Worm (Caenorhabditis elegans) whole organism, mixed stage, embryonic: ENCODE data around the gene ttr-43.

Experiments
- M03D4.4 ChIP-seq: sonication (generic microtip); optimal IDR thresholded peaks from 2 replicates; lab custom pipeline; 2017; ENCODE audit warnings: mild to moderate bottlenecking, missing genetic modification characterization, missing compliant biosample characterization
- bed-3 ChIP-seq: fragments of 200-800 bp; sonication (Bioruptor generic); optimal IDR thresholded peaks from 3 replicates; lab custom pipeline; 2018; ENCODE audit warnings: mild to moderate bottlenecking, missing genetic modification characterization, moderate library complexity, missing compliant biosample characterization
- blmp-1 ChIP-seq: fragments of 150-350 bp; optimal IDR thresholded peaks from 2 replicates; lab custom pipeline; 2014; ENCODE audit warnings: missing biosample characterization, missing genetic modification characterization
- ceh-39 ChIP-seq: fragments of 150-350 bp; optimal IDR thresholded peaks from 2 replicates; lab custom pipeline; 2014; ENCODE audit warnings: missing biosample characterization, missing genetic modification characterization
- ceh-43 ChIP-seq: fragments of 200-800 bp; sonication (Bioruptor generic); optimal IDR thresholded peaks from 2 replicates; lab custom pipeline; 2018; ENCODE audit warnings: mild to moderate bottlenecking, missing genetic modification characterization, moderate library complexity, missing compliant biosample characterization
- ceh-83 ChIP-seq: fragments of 200-800 bp; sonication (Bioruptor generic); optimal IDR thresholded peaks from 2 replicates; lab custom pipeline; 2018; ENCODE audit warnings: mild to moderate bottlenecking, missing genetic modification characterization, missing compliant biosample characterization
- ces-1 ChIP-seq: fragments of 150-350 bp; optimal IDR thresholded peaks from 2 replicates; lab custom pipeline; 2014; ENCODE audit warnings: missing biosample characterization, missing genetic modification reagents, missing genetic modification characterization
- cnd-1 ChIP-seq: fragments of 200-800 bp; sonication (Bioruptor generic); optimal IDR thresholded peaks from 2 replicates; lab custom pipeline; 2018; ENCODE audit warnings: mild to moderate bottlenecking, missing genetic modification characterization, missing compliant biosample characterization
- drap-1 ChIP-seq: fragments of 200-800 bp; sonication (Bioruptor generic); optimal IDR thresholded peaks from 3 replicates; lab custom pipeline; 2018; ENCODE audit warnings: mild to moderate bottlenecking, missing genetic modification characterization, missing compliant biosample characterization
- elt-1 ChIP-seq: sonication (generic microtip); optimal IDR thresholded peaks from 2 replicates; lab custom pipeline; 2017; ENCODE audit warnings: missing genetic modification characterization, mild to moderate bottlenecking, missing compliant biosample characterization, antibody characterized with exemption, moderate library complexity, borderline replicate concordance; ENCODE audit not compliant: insufficient read depth
- elt-3 ChIP-seq: fragments of 150-350 bp; optimal IDR thresholded peaks from 2 replicates; lab custom pipeline; 2014; ENCODE audit warnings: missing biosample characterization, missing genetic modification characterization
- flh-1 ChIP-seq: fragments of 200-800 bp; sonication (Bioruptor generic); optimal IDR thresholded peaks from 2 replicates; lab custom pipeline; 2018; ENCODE audit warnings: mild to moderate bottlenecking, missing genetic modification characterization, moderate library complexity, missing compliant biosample characterization
- hlh-1 ChIP-seq: fragments of 150-350 bp; optimal IDR thresholded peaks from 2 replicates; lab custom pipeline; 2014; ENCODE audit warnings: missing biosample characterization, missing genetic modification reagents, missing genetic modification characterization
- lin-13 ChIP-seq: fragments of 150-350 bp; optimal IDR thresholded peaks from 2 replicates; lab custom pipeline; 2014; ENCODE audit warnings: missing biosample characterization, missing genetic modification characterization
- lin-32 ChIP-seq: fragments of 200-800 bp; sonication (Bioruptor generic); optimal IDR thresholded peaks from 2 replicates; lab custom pipeline; 2018; ENCODE audit warnings: mild to moderate bottlenecking, missing genetic modification characterization, missing compliant biosample characterization
- lsy-2 ChIP-seq: fragments of 150-350 bp; optimal IDR thresholded peaks from 2 replicates; lab custom pipeline; 2014; ENCODE audit warnings: missing biosample characterization, missing genetic modification characterization
- mab-5 ChIP-seq: fragments of 150-350 bp; optimal IDR thresholded peaks from 2 replicates; lab custom pipeline; 2014; ENCODE audit warnings: missing biosample characterization, missing genetic modification characterization
- mep-1 ChIP-seq: fragments of 150-350 bp; optimal IDR thresholded peaks from 2 replicates; lab custom pipeline; 2017; ENCODE audit warnings: missing biosample characterization, missing genetic modification reagents, missing genetic modification characterization, inconsistent platforms
- mls-2 ChIP-seq: sonication (generic microtip); optimal IDR thresholded peaks from 2 replicates; lab custom pipeline; 2016; ENCODE audit warnings: mild to moderate bottlenecking, missing genetic modification characterization, moderate library complexity, missing compliant biosample characterization
- nhr-12 ChIP-seq: fragments of 150-350 bp; optimal IDR thresholded peaks from 2 replicates; lab custom pipeline; 2014; ENCODE audit warnings: missing biosample characterization, missing genetic modification characterization
- nhr-2 ChIP-seq: fragments of 150-350 bp; optimal IDR thresholded peaks from 2 replicates; lab custom pipeline; 2014; ENCODE audit warnings: missing biosample characterization, missing genetic modification characterization
- nhr-237 ChIP-seq: fragments of 150-350 bp; optimal IDR thresholded peaks from 2 replicates; lab custom pipeline; 2014; ENCODE audit warnings: missing biosample characterization, missing genetic modification characterization
- nhr-28 ChIP-seq: fragments of 150-350 bp; optimal IDR thresholded peaks from 2 replicates; lab custom pipeline; 2014; ENCODE audit warnings: missing biosample characterization, missing genetic modification characterization
- nhr-76 ChIP-seq: sonication (generic microtip); optimal IDR thresholded peaks from 2 replicates; lab custom pipeline; 2017; ENCODE audit warnings: missing biosample characterization, missing genetic modification characterization
- pha-4 ChIP-seq: fragments of 150-350 bp; optimal IDR thresholded peaks from 2 replicates; lab custom pipeline; 2018; ENCODE audit warnings: missing biosample characterization, missing genetic modification reagents, missing genetic modification characterization
- sem-2 ChIP-seq: fragments of 200-800 bp; sonication (Bioruptor generic); optimal IDR thresholded peaks from 2 replicates; lab custom pipeline; 2018; ENCODE audit warnings: mild to moderate bottlenecking, missing genetic modification characterization, missing compliant biosample characterization
- snpc-4 ChIP-seq: fragments of 150-350 bp; optimal IDR thresholded peaks from 2 replicates; lab custom pipeline; 2014; ENCODE audit warnings: missing biosample characterization, missing genetic modification characterization
- sptf-1 ChIP-seq: sonication (generic microtip); optimal IDR thresholded peaks from 2 replicates; lab custom pipeline; 2017; ENCODE audit warnings: mild to moderate bottlenecking, missing genetic modification characterization, moderate library complexity, missing compliant biosample characterization
- tbx-8 ChIP-seq: fragments of 200-800 bp; sonication (Bioruptor generic); optimal IDR thresholded peaks from 2 replicates; lab custom pipeline; 2018; ENCODE audit warnings: mild to moderate bottlenecking, missing genetic modification characterization, moderate library complexity, missing compliant biosample characterization
- unc-120 ChIP-seq: sonication (generic microtip); optimal IDR thresholded peaks from 2 replicates; lab custom pipeline; 2017; ENCODE audit warnings: missing genetic modification characterization, missing compliant biosample characterization; ENCODE audit not compliant: poor library complexity, severe bottlenecking
- unc-39 ChIP-seq: fragments of 150-350 bp; optimal IDR thresholded peaks from 2 replicates; lab custom pipeline; 2014; ENCODE audit warnings: missing biosample characterization, missing genetic modification characterization
- unc-62 ChIP-seq: fragments of 150-350 bp; optimal IDR thresholded peaks from 2 replicates; lab custom pipeline; 2014; ENCODE audit warnings: missing biosample characterization, missing genetic modification reagents, missing genetic modification characterization
- zip-8 ChIP-seq: fragments of 150-350 bp; optimal IDR thresholded peaks from 2 replicates; lab custom pipeline; 2014; ENCODE audit warnings: missing biosample characterization, missing genetic modification characterization
- ztf-11 ChIP-seq: fragments of 150-350 bp; optimal IDR thresholded peaks from 2 replicates; lab custom pipeline; 2014; ENCODE audit warnings: missing biosample characterization, missing genetic modification characterization

The ttr-43 gene

DNA sequence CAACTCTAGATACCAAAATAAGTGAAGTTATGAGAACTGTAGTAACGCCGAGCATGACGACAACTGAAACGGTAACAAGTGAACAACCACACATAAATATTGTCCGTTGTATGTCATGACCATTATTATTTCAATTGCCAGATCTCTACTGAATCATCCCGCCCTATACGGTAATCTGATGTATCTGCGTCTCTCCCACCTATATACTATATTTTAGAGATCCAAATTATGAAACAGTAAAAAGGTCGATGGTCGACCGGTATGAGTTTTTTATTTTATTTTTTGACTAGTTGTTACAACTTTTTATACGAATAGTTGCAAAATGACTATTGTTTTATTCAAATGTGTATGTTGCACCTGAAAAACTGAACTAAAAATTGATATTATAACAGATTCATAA is at the start of gene ttr-43:
ttr-43 (minus strand) TSS at position 101 of the 400 bp plus-strand sequence.
- no peak for TF ChIP-seq mls-2 (tag; lab: Kevin White, UChicago)
- no peak for TF ChIP-seq nhr-28
- TF ChIP-seq drap-1 (GFP tag; lab: Kevin White, UChicago), result no peak
- no peak for TF ChIP-seq hlh-1 (tag; lab: Kevin White, UChicago)
- TF ChIP-seq unc-62, result no peak
- TF ChIP-seq flh-1 (GFP tag; lab: Kevin White, UChicago), result no peak
- TF ChIP-seq lin-32 (GFP tag; lab: Kevin White, UChicago), result no peak
- no peak for TF ChIP-seq nhr-2 (tag; lab: Kevin White, UChicago)
- TF ChIP-seq unc-39 (tag; lab: Kevin White, UChicago), result no peak
- TF ChIP-seq tbx-8, result no peak
- no peak for TF ChIP-seq nhr-12 (tag; lab: Kevin White, UChicago)

DNA sequence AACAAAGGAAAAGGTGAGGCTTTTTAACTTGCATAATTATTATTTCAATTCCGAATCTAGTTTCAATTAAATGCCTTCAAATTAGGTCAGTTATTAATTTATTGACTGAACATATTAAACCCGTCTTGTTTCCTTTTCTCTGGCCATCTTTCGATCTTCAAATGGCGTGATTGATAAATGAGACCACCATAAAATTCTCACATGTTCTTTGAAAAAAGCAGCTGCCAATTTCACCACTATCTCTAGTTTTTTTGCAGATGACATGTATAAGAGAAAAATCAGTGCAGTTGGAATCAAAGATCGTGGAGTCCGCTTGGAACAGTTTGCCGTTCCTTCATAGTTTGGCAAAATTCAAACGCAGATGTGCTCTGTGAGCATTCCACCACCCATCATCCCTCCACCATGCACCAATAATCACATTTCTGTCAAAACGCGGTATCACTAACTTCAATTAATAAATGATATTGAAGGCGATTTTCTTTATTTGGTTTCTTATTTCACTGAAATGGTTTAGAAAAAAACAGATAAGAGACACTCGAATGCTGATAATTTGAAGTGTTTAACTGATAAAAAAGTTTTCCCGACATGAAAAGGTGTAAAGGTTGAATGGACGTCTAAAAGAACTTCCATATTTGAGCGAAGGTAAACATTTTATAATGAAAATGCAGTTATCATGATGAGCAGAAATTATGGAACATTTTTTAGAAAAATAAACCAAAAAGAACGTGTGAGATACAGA is 47.4 kb upstream of the ttr-43 start:
- no peak for TF ChIP-seq cnd-1 (tag; lab: Kevin White, UChicago)
- no peak for TF ChIP-seq tbx-8
- no peak for TF ChIP-seq ces-1 (GFP tag; lab: Kevin White, UChicago)
- no peak for TF ChIP-seq nhr-2 (tag; lab: Kevin White, UChicago)
- TF ChIP-seq M03D4.4 (tag; lab: Kevin White, UChicago), result no peak
- TF ChIP-seq zip-8 (tag; lab: Kevin White, UChicago), result no peak
- TF ChIP-seq nhr-76, result no peak
- no peak for TF ChIP-seq nhr-12 (tag; lab: Kevin White, UChicago)
- TF ChIP-seq nhr-237 (tag; lab: Kevin White, UChicago), result no peak
- no peak for TF ChIP-seq elt-3 (tag; lab: Kevin White, UChicago)
- no peak for TF ChIP-seq drap-1 (GFP tag; lab: Kevin White, UChicago)
- no peak for TF ChIP-seq ztf-11
- no peak for TF ChIP-seq pha-4 (tag; lab: Kevin White, UChicago)
- no peak for TF ChIP-seq unc-39 (tag; lab: Kevin White, UChicago)
- TF ChIP-seq mls-2 (tag; lab: Kevin White, UChicago), result no peak
- TF ChIP-seq mep-1 (tag; lab: Kevin White, UChicago), result no peak
- no peak for TF ChIP-seq lin-13 (tag; lab: Kevin White, UChicago)
- no peak for TF ChIP-seq sem-2 (GFP tag; lab: Kevin White, UChicago)
- no peak for TF ChIP-seq ceh-83
- TF ChIP-seq nhr-28, result no peak
- TF ChIP-seq, all 35 proteins: peak for 0

DNA sequence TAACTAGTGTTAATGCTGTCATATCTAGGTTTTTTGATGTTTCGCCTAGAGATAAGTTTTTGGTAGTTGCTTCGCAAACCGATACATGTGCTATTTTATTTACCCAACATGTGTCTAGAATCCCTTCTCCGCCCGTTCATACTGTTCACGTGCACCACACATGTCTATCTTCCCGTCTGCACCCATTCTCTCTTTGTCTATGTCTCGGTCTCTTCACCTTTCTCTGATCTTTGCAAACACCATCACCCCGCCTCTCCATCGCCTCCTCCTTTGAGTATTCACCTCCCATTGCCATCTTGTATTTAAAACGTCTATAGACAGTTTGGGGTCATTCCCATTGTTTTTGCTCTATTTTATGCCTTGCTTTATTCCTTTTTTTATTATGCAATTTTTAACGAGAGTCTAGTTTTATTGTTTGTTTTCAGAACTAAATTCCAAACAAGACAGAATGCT is 46.8 kb upstream of the ttr-43 start, which contains the start of gene F56H9.2:
F56H9.2 (plus strand) TSS at position 426 of the 453 bp plus-strand sequence.
- TF ChIP-seq unc-39 (tag; lab: Kevin White, UChicago) (no peak), unc-120 (tag; lab: Kevin White, UChicago) (no peak), pha-4 (tag; lab: Kevin White, UChicago) (peak; percentile 71), zip-8 (tag; lab: Kevin White, UChicago) (no peak), ces-1 (GFP tag; lab: Kevin White, UChicago) (no peak), snpc-4 (tag; lab: Kevin White, UChicago) (no peak), nhr-237 (tag; lab: Kevin White, UChicago) (no peak), ceh-39 (tag; lab: Kevin White, UChicago) (peak; percentile 17), mep-1 (tag; lab: Kevin White, UChicago) (peak; percentile 4), lin-13 (tag; lab: Kevin White, UChicago) (no peak), sptf-1 (tag; lab: Kevin White, UChicago) (no peak), tbx-8 (no peak), elt-3 (tag; lab: Kevin White, UChicago) (peak; percentile 61), bed-3 (no peak), unc-62 (peak; percentile 25), M03D4.4 (tag; lab: Kevin White, UChicago) (no peak), elt-1 (tag; lab: Kevin White, UChicago) (no peak), lin-32 (GFP tag; lab: Kevin White, UChicago) (no peak), lsy-2 (tag; lab: Kevin White, UChicago) (peak; percentile 18), nhr-76 (no peak), nhr-2 (tag; lab: Kevin White, UChicago) (peak; percentile 55)

DNA sequence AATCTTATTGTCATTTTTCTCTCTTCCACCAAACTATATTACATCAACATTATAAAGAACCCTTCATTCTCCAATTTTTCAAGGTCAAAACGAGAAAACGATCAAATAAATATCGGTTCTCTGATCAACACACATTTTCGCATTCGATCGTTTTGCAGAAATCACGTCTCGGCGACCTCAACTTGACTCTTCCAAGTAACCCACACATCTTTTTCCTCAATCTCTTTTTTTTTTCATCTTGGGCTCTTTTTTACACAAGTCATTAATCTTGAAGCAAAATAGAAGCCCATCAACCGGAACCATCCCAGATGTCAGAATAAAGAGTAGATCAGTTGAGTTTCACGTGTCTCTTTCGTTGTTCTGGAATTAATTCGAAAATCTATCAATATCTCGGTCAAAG is 45.7 kb upstream of the ttr-43 start:
- TF ChIP-seq blmp-1 (no peak), nhr-2 (tag; lab: Kevin White, UChicago) (no peak), ztf-11 (no peak), zip-8 (tag; lab: Kevin White, UChicago) (no peak), lsy-2 (tag; lab: Kevin White, UChicago) (no peak), ceh-43 (GFP tag; lab: Kevin White, UChicago) (no peak), tbx-8 (no peak), flh-1 (GFP tag; lab: Kevin White, UChicago) (no peak), M03D4.4 (tag; lab: Kevin White, UChicago) (no peak), elt-1 (tag; lab: Kevin White, UChicago) (no peak), nhr-28 (no peak), ceh-39 (tag; lab: Kevin White, UChicago) (no peak), nhr-76 (no peak), mab-5 (tag; lab: Kevin White, UChicago) (no peak), snpc-4 (tag; lab: Kevin White, UChicago) (no peak), pha-4 (tag; lab: Kevin White, UChicago) (no peak)
